Worm (Caenorhabditis elegans): Measurements from ENCODE around the gene nhr-12.

- no peak for TF ChIP-seq pes-1 (GFP tag; IDR thresholded peaks at IDR 0.05)
- TF ChIP-seq ets-7 (tag; optimal IDR thresholded peaks at IDR 0.05): no peak
Observed at ce11 chrV:10081636-10082035, 2.2 kb downstream of the nhr-12 start, which contains the start of gene nhr-205.

Data from whole organism, early embryonic.